Fruit fly (Drosophila melanogaster) whole organism, embryonic: ENCODE results near the gene CG43896.

Experiments used
- Ada2b ChIP-seq: fragments of 200-800 bp; sonication (Bioruptor generic); IDR thresholded peaks from 2 replicates; pipeline ENCODE4 v1.3.6; 2022; ENCODE audit warnings: missing biosample characterization, missing genetic modification characterization
- Bdp1 ChIP-seq: fragments of 200-800 bp; sonication (Bioruptor generic); optimal IDR thresholded peaks from 3 replicates; lab custom pipeline; 2016; ENCODE audit warnings: missing biosample characterization, missing genetic modification characterization
- CG11695 ChIP-seq: fragments of 200-800 bp; sonication (Bioruptor generic); IDR thresholded peaks from 3 replicates; pipeline ENCODE4 v1.3.6; 2022; ENCODE audit warnings: missing biosample characterization, missing genetic modification characterization
- CG12942 ChIP-seq: fragments of 200-800 bp; sonication (Bioruptor generic); optimal IDR thresholded peaks from 3 replicates; lab custom pipeline; 2016; ENCODE audit warnings: missing biosample characterization, missing genetic modification characterization
- CG14050 ChIP-seq: fragments of 200-800 bp; sonication (Bioruptor generic); IDR thresholded peaks from 3 replicates; pipeline ENCODE4 v1.3.6; 2022; ENCODE audit warnings: missing biosample characterization, missing genetic modification characterization
- CG15601 ChIP-seq: fragments of 200-800 bp; sonication (Bioruptor generic); optimal IDR thresholded peaks from 3 replicates; lab custom pipeline; 2019; ENCODE audit warnings: missing biosample characterization, mild to moderate bottlenecking, missing genetic modification characterization, moderate library complexity
- CG17612 ChIP-seq: fragments of 200-800 bp; sonication (Bioruptor generic); IDR thresholded peaks from 2 replicates; pipeline ENCODE4 v1.3.6; 2022; ENCODE audit warnings: missing biosample characterization, missing genetic modification characterization
- CG18619 ChIP-seq: fragments of 200-800 bp; sonication (Bioruptor generic); optimal IDR thresholded peaks from 3 replicates; lab custom pipeline; 2017; ENCODE audit warnings: missing biosample characterization, mild to moderate bottlenecking, missing genetic modification characterization
- CG2202 ChIP-seq: fragments of 200-800 bp; sonication (Bioruptor generic); optimal IDR thresholded peaks from 2 replicates; lab custom pipeline; 2018; ENCODE audit warnings: missing biosample characterization, mild to moderate bottlenecking, missing genetic modification characterization
- CG2875 ChIP-seq: fragments of 200-800 bp; sonication (Bioruptor generic); optimal IDR thresholded peaks from 2 replicates; lab custom pipeline; 2017; ENCODE audit warnings: missing biosample characterization, mild to moderate bottlenecking, missing genetic modification characterization, missing genetic modification reagents
- CG3995 ChIP-seq: fragments of 200-800 bp; sonication (Bioruptor generic); optimal IDR thresholded peaks from 3 replicates; lab custom pipeline; 2016; ENCODE audit warnings: missing biosample characterization, missing genetic modification characterization
- CG43689 ChIP-seq: fragments of 200-800 bp; sonication (Bioruptor generic); IDR thresholded peaks from 2 replicates; pipeline ENCODE4 v1.3.6; 2022; ENCODE audit warnings: missing biosample characterization, missing genetic modification characterization
- CG4730 ChIP-seq: fragments of 200-800 bp; sonication (Bioruptor generic); IDR thresholded peaks from 2 replicates; pipeline ENCODE4 v1.3.6; 2022; ENCODE audit warnings: missing biosample characterization, missing genetic modification characterization
- CG5953 ChIP-seq: fragments of 200-800 bp; sonication (Bioruptor generic); IDR thresholded peaks from 2 replicates; pipeline ENCODE4 v1.3.6; 2022; ENCODE audit warnings: missing biosample characterization, missing genetic modification characterization
- CG6854 ChIP-seq: fragments of 200-800 bp; sonication (Bioruptor generic); optimal IDR thresholded peaks from 3 replicates; lab custom pipeline; 2017; ENCODE audit warnings: missing biosample characterization, mild to moderate bottlenecking, missing genetic modification characterization
- CG7556 ChIP-seq: fragments of 200-800 bp; sonication (Bioruptor generic); optimal IDR thresholded peaks from 2 replicates; lab custom pipeline; 2017; ENCODE audit warnings: missing biosample characterization, mild to moderate bottlenecking, missing genetic modification characterization
- CG8478 ChIP-seq: fragments of >200 bp; optimal IDR thresholded peaks from 2 replicates; lab custom pipeline; 2018
- CG9817 ChIP-seq: fragments of 200-800 bp; sonication (Bioruptor generic); optimal IDR thresholded peaks from 2 replicates; lab custom pipeline; 2018; ENCODE audit warnings: missing biosample characterization, mild to moderate bottlenecking, missing genetic modification characterization, moderate library complexity
- CkIIα-i1 ChIP-seq: fragments of 200-800 bp; sonication (Bioruptor generic); IDR thresholded peaks from 2 replicates; pipeline ENCODE4 v1.3.6; 2022; ENCODE audit warnings: missing biosample characterization, missing genetic modification characterization
- Fer2 ChIP-seq: fragments of 200-800 bp; sonication (Bioruptor generic); optimal IDR thresholded peaks from 2 replicates; lab custom pipeline; 2018; ENCODE audit warnings: missing biosample characterization, mild to moderate bottlenecking, missing genetic modification characterization, moderate library complexity
- HHEX ChIP-seq: fragments of 200-800 bp; sonication (Bioruptor generic); optimal IDR thresholded peaks from 3 replicates; lab custom pipeline; 2017; ENCODE audit warnings: missing biosample characterization, mild to moderate bottlenecking, missing genetic modification characterization, missing genetic modification reagents
- HLH4C ChIP-seq: fragments of 200-800 bp; sonication (Bioruptor generic); IDR thresholded peaks from 3 replicates; pipeline ENCODE4 v1.3.6; 2022; ENCODE audit warnings: missing biosample characterization, missing genetic modification characterization; ENCODE audit not compliant: partially characterized antibody
- Kr ChIP-seq: fragments of 200-800 bp; sonication (Bioruptor generic); optimal IDR thresholded peaks from 2 replicates; lab custom pipeline; 2017; ENCODE audit warnings: missing biosample characterization, mild to moderate bottlenecking, missing genetic modification characterization
- NFAT ChIP-seq: fragments of 200-800 bp; sonication (Bioruptor generic); IDR thresholded peaks from 2 replicates; pipeline ENCODE4 v1.3.6; 2022; ENCODE audit warnings: missing biosample characterization, missing genetic modification characterization
- NfI ChIP-seq: fragments of 200-800 bp; sonication (Bioruptor generic); optimal IDR thresholded peaks from 3 replicates; lab custom pipeline; 2018; ENCODE audit warnings: missing biosample characterization, mild to moderate bottlenecking, missing genetic modification characterization, moderate library complexity
- Ptx1 ChIP-seq: fragments of 200-800 bp; sonication (Bioruptor generic); IDR thresholded peaks from 2 replicates; pipeline ENCODE4 v1.3.6; 2022; ENCODE audit warnings: missing biosample characterization, missing genetic modification characterization
- Side ChIP-seq: fragments of 200-800 bp; sonication (Bioruptor generic); optimal IDR thresholded peaks from 2 replicates; lab custom pipeline; 2016; ENCODE audit warnings: missing biosample characterization, missing genetic modification characterization
- Usf ChIP-seq: fragments of 200-800 bp; sonication (Bioruptor generic); optimal IDR thresholded peaks from 2 replicates; lab custom pipeline; 2017; ENCODE audit warnings: missing genotype, missing biosample characterization, missing genetic modification characterization
- Xrp1 ChIP-seq: fragments of 200-800 bp; sonication (Bioruptor generic); IDR thresholded peaks from 2 replicates; pipeline ENCODE4 v1.3.6; 2022; ENCODE audit warnings: missing biosample characterization, missing genetic modification characterization
- chm ChIP-seq: fragments of 200-800 bp; sonication (Bioruptor generic); IDR thresholded peaks from 2 replicates; pipeline ENCODE4 v1.3.6; 2022; ENCODE audit warnings: missing biosample characterization, missing genetic modification characterization
- cwo ChIP-seq: fragments of 200-800 bp; sonication (Bioruptor generic); optimal IDR thresholded peaks from 3 replicates; lab custom pipeline; 2017; ENCODE audit warnings: missing biosample characterization, missing genetic modification characterization, mild to moderate bottlenecking, moderate library complexity, missing genetic modification reagents
- da ChIP-seq: fragments of 200-800 bp; sonication (Bioruptor generic); optimal IDR thresholded peaks from 2 replicates; lab custom pipeline; 2016; ENCODE audit warnings: missing biosample characterization, missing genetic modification characterization
- danr ChIP-seq: fragments of 200-800 bp; sonication (Bioruptor generic); IDR thresholded peaks from 2 replicates; pipeline ENCODE4 v1.3.6; 2022; ENCODE audit warnings: missing biosample characterization, missing genetic modification characterization
- esg ChIP-seq: fragments of 200-800 bp; sonication (Bioruptor generic); conservative IDR thresholded peaks from 2 replicates; pipeline ENCODE4 v1.3.6; 2022; ENCODE audit warnings: missing biosample characterization, missing genetic modification characterization
- fru ChIP-seq: fragments of >200 bp; optimal IDR thresholded peaks from 2 replicates; lab custom pipeline; 2017
- gt ChIP-seq: fragments of 200-800 bp; sonication (Bioruptor generic); IDR thresholded peaks from 2 replicates; pipeline ENCODE4 v1.3.6; 2022; ENCODE audit warnings: missing biosample characterization, missing genetic modification characterization
- inv ChIP-seq: fragments of 200-800 bp; sonication (Bioruptor generic); IDR thresholded peaks from 2 replicates; pipeline ENCODE4 v1.3.6; 2022; ENCODE audit warnings: missing biosample characterization, missing genetic modification characterization; ENCODE audit not compliant: partially characterized antibody
- jing ChIP-seq: fragments of 200-800 bp; sonication (Bioruptor generic); optimal IDR thresholded peaks from 2 replicates; lab custom pipeline; 2018; ENCODE audit warnings: missing biosample characterization, mild to moderate bottlenecking, missing genetic modification characterization
- kay ChIP-seq: fragments of 200-800 bp; sonication (Bioruptor generic); optimal IDR thresholded peaks from 2 replicates; lab custom pipeline; 2016; ENCODE audit warnings: missing biosample characterization, missing genetic modification characterization
- lilli ChIP-seq: fragments of 200-800 bp; sonication (Bioruptor generic); optimal IDR thresholded peaks from 3 replicates; lab custom pipeline; 2016; ENCODE audit warnings: missing biosample characterization, missing genetic modification characterization
- lmd ChIP-seq: fragments of 200-800 bp; sonication (Bioruptor generic); IDR thresholded peaks from 2 replicates; pipeline ENCODE4 v1.3.6; 2022; ENCODE audit warnings: missing biosample characterization, missing genetic modification characterization
- nmo ChIP-seq: fragments of 200-800 bp; sonication (Bioruptor generic); optimal IDR thresholded peaks from 2 replicates; lab custom pipeline; 2018; ENCODE audit warnings: missing biosample characterization, mild to moderate bottlenecking, missing genetic modification characterization, moderate library complexity
- pb ChIP-seq: fragments of 200-800 bp; sonication (Bioruptor generic); optimal IDR thresholded peaks from 3 replicates; lab custom pipeline; 2016; ENCODE audit warnings: missing biosample characterization, missing genetic modification characterization
- pita ChIP-seq: fragments of 200-800 bp; sonication (Bioruptor generic); optimal IDR thresholded peaks from 2 replicates; lab custom pipeline; 2017; ENCODE audit warnings: missing biosample characterization, mild to moderate bottlenecking, missing genetic modification characterization
- psq ChIP-seq: fragments of 200-800 bp; sonication (Bioruptor generic); optimal IDR thresholded peaks from 2 replicates; lab custom pipeline; 2017; ENCODE audit warnings: missing biosample characterization, missing genetic modification characterization
- sd ChIP-seq: fragments of 200-800 bp; sonication (Bioruptor generic); optimal IDR thresholded peaks from 3 replicates; lab custom pipeline; 2018; ENCODE audit warnings: missing biosample characterization, mild to moderate bottlenecking, missing genetic modification characterization, moderate library complexity
- sima ChIP-seq: fragments of 200-800 bp; sonication (Bioruptor generic); optimal IDR thresholded peaks from 2 replicates; lab custom pipeline; 2016; ENCODE audit warnings: missing biosample characterization, missing genetic modification characterization
- tgo ChIP-seq: fragments of 200-800 bp; sonication (Bioruptor generic); IDR thresholded peaks from 3 replicates; pipeline ENCODE4 v1.3.6; 2022; ENCODE audit warnings: missing biosample characterization, missing genetic modification characterization
- zen2 ChIP-seq: fragments of 200-800 bp; sonication (Bioruptor generic); IDR thresholded peaks from 3 replicates; pipeline ENCODE4 v1.3.6; 2022; ENCODE audit warnings: missing biosample characterization, missing genetic modification characterization; ENCODE audit not compliant: partially characterized antibody

CG43896 gene

DNA sequence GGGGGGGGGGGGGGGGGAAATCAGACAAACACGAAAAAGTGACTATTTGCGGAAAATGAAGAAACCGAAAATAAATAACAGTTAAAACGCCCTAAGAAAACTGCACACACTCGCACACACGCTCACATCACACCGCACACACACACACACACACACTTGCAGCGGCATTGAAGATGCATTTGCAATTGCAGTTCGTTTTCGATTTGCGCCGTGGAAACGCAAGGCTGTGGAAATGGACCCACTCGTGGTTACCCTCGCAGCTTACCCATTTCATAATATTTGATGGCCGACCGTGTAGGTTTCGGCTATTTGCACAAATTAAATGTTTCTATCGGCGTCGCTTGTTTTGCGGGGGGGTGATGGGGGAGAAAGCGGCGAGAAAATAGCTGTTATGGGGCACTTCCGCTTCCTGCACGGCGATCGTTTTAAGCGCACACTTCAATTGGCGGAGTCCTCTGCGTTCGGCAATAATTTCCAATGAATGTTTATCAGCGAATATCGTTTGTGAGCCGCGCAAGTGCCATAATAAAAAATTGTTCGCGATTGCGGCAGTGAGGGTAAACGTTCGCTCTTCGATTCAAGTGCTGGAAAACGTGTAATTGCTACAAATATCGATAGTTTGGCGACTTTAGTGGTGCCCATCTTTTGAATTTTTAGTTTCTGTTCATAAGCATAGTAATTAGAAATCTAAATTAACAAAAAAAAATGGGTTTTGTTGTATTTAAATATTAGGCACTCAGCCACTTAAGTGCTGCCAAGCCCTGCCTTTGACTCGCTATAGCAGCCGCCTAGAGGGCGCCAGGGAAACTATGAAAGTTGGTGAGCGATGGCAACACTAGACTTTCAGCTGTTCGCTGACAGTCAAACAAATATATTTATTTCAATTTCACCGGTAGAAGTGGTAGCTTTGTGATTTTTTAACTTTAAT is 26.7 kb downstream of the CG43896 start, which contains the start of the genes Pop2 and CG6928 (continued):
- TF ChIP-seq CkIIα-i1 (no peak), lmd (GFP tag; lab: Robert Waterston, UW) (peak; percentile 71), CG5953 (GFP tag; lab: Robert Waterston, UW) (no peak), inv (peak; percentile 75), Usf (peak; percentile 26), gt (GFP tag; lab: Robert Waterston, UW) (no peak), jing (no peak), CG6854 (GFP tag; lab: Kevin White, UChicago) (no peak), CG8478 (peak; percentile 83), danr (0 out of 2 replicates have a peak, but pooled peaks have one; percentile 29), CG11695 (GFP tag; lab: Robert Waterston, UW) (0 out of 3 replicates have a peak, but pooled peaks have one; percentile 42), HHEX (GFP tag; lab: Kevin White, UChicago) (no peak), kay (GFP tag; lab: Kevin White, UChicago) (peak; percentile 64), Xrp1 (peak; percentile 59), da (peak; percentile 42), CG18619 (GFP tag; lab: Kevin White, UChicago) (peak; percentile 29), CG17612 (GFP tag; lab: Robert Waterston, UW) (no peak), CG2875 (no peak)

DNA sequence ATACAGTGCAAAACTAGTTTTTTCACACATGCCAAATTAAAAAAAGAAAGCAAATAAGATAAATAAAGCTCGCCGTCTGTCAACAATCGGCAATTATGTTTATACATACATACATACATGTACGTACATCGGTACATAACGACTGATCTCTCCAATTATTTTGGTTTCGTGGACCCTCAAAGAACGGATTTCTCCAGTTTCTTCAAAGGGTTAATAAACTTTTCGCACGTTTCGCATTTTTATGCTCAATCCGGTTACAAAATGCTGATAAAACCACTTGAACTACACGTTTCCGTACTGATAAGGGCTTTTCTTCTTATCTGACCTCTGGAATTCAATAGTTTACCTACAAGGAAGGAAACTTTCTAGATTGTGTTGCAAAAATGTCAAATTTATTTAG is 27.5 kb downstream of the CG43896 start:
- TF ChIP-seq sd (tag; lab: Kevin White, UChicago) (peak; percentile 35), cwo (peak; percentile 56), chm (GFP tag; lab: Robert Waterston, UW) (no peak), Ptx1 (GFP tag; lab: Robert Waterston, UW) (no peak)

DNA sequence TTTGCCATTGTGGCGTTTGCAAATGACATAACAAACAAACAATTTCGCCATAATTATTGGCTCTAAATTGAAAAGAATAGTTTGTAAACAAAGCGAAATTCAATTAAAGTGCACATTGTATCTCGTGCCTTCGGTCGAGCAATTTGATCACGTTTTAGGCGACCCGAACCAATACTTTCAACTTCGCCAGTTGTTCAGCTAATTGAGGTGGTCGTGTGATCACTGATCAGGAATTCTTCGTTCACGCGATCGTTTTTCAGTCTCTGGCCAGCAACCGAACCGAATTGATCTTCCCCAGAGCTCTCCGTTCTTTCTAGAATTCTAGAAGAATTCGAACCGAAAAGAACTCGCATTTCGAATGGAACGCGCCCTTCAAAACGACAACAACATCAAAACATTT is 28.2 kb downstream of the CG43896 start:
- TF ChIP-seq Bdp1 (GFP tag; lab: Kevin White, UChicago) = no peak
- no peak for TF ChIP-seq NfI (GFP tag; lab: Kevin White, UChicago)
- no peak for TF ChIP-seq lilli (GFP tag; lab: Kevin White, UChicago)
- TF ChIP-seq Ada2b (GFP tag; lab: Robert Waterston, UW) = no peak
- TF ChIP-seq CG9817 (tag; lab: Kevin White, UChicago) = no peak
- peak; percentile 53 for TF ChIP-seq CG15601 (tag; lab: Kevin White, UChicago)
- TF ChIP-seq nmo (GFP tag; lab: Kevin White, UChicago) = no peak
- no peak for TF ChIP-seq CG7556 (GFP tag; lab: Kevin White, UChicago)
- no peak for TF ChIP-seq NFAT
- TF ChIP-seq pb (GFP tag; lab: Kevin White, UChicago) = no peak
- no peak for TF ChIP-seq Side
- TF ChIP-seq pita (GFP tag; lab: Kevin White, UChicago) = no peak
- TF ChIP-seq tgo (GFP tag; lab: Robert Waterston, UW) = no peak
- TF ChIP-seq CG14050 (GFP tag; lab: Robert Waterston, UW) = no peak
- TF ChIP-seq fru (lab: Kevin White, UChicago) = no peak
- no peak for TF ChIP-seq sima (GFP tag; lab: Kevin White, UChicago)
- no peak for TF ChIP-seq zen2
- TF ChIP-seq sd (tag; lab: Kevin White, UChicago) = peak; percentile 35
- TF ChIP-seq CG18619 (GFP tag; lab: Kevin White, UChicago) = no peak
- no peak for TF ChIP-seq CG43689
- TF ChIP-seq CG12942 (GFP tag; lab: Kevin White, UChicago) = no peak
- no peak for TF ChIP-seq esg (GFP tag; lab: Robert Waterston, UW)
- no peak for TF ChIP-seq psq (GFP tag; lab: Kevin White, UChicago)
- no peak for TF ChIP-seq CG4730 (GFP tag; lab: Robert Waterston, UW)
- TF ChIP-seq Kr (GFP tag; lab: Kevin White, UChicago) = no peak
- no peak for TF ChIP-seq CG2202 (tag; lab: Kevin White, UChicago)
- no peak for TF ChIP-seq Fer2 (tag; lab: Kevin White, UChicago)
- no peak for TF ChIP-seq HLH4C (GFP tag; lab: Robert Waterston, UW)
- peak; percentile 5 for TF ChIP-seq CG3995 (GFP tag; lab: Kevin White, UChicago)
